Fruit fly (Drosophila melanogaster): Measurements from ENCODE around the gene Jon25Bii.

Gene Jon25Bii

dm6 chr2L:4965420-4965819, 12.5 kb upstream of the Jon25Bii start, which contains the start of gene CG34125 (continued):
- TF ChIP-seq bsh (GFP tag; optimal IDR thresholded peaks at IDR 0.05) (no peak), CG16815 (GFP tag; optimal IDR thresholded peaks at IDR 0.05) (no peak), chif (GFP tag; optimal IDR thresholded peaks at IDR 0.05) (no peak), pzg (GFP tag; optimal IDR thresholded peaks at IDR 0.05) (peak; percentile 33), pb (GFP tag; optimal IDR thresholded peaks at IDR 0.05) (no peak), CG2875 (GFP tag; optimal IDR thresholded peaks at IDR 0.05) (no peak), Lim3 (GFP tag; IDR thresholded peaks at IDR 0.05) (no peak), CG1529 (GFP tag; optimal IDR thresholded peaks at IDR 0.05) (no peak), Bgb (GFP tag; IDR thresholded peaks at IDR 0.05; ENCODE audit: partially characterized antibody) (no peak), tgo (GFP tag; IDR thresholded peaks at IDR 0.05) (no peak), Drgx (GFP tag; IDR thresholded peaks at IDR 0.05) (no peak), CHES-1-like (GFP tag; optimal IDR thresholded peaks at IDR 0.05) (no peak), az2 (GFP tag; optimal IDR thresholded peaks at IDR 0.05) (peak; percentile 6), sima (GFP tag; optimal IDR thresholded peaks at IDR 0.05) (no peak), CG14014 (GFP tag; IDR thresholded peaks at IDR 0.05) (0 out of 2 replicates have a peak, but pooled peaks have one; percentile 11), tin (GFP tag; optimal IDR thresholded peaks at IDR 0.05) (no peak), gcm2 (GFP tag; optimal IDR thresholded peaks at IDR 0.05) (no peak), CG42726 (GFP tag; IDR thresholded peaks at IDR 0.05; ENCODE audit: partially characterized antibody) (no peak), Ravus (GFP tag; IDR thresholded peaks at IDR 0.05) (no peak), B-H1 (GFP tag; IDR thresholded peaks at IDR 0.05) (no peak), CG30020 (tag; optimal IDR thresholded peaks at IDR 0.05) (no peak), lmd (GFP tag; IDR thresholded peaks at IDR 0.05) (no peak), CG11504 (tag; optimal IDR thresholded peaks at IDR 0.05) (no peak), Bdp1 (GFP tag; optimal IDR thresholded peaks at IDR 0.05) (no peak), CG10431 (GFP tag; optimal IDR thresholded peaks at IDR 0.05) (no peak), her (GFP tag; optimal IDR thresholded peaks at IDR 0.05) (no peak), sqz (GFP tag; optimal IDR thresholded peaks at IDR 0.05) (no peak), Hr3 (GFP tag; optimal IDR thresholded peaks at IDR 0.05) (no peak), Blimp-1 (GFP tag; optimal IDR thresholded peaks at IDR 0.05) (no peak), Camta (GFP tag; optimal IDR thresholded peaks at IDR 0.05) (peak; percentile 16), CG12104 (GFP tag; optimal IDR thresholded peaks at IDR 0.05) (no peak), tx (GFP tag; optimal IDR thresholded peaks at IDR 0.05) (no peak), Dll (GFP tag; IDR thresholded peaks at IDR 0.05; ENCODE audit: partially characterized antibody) (no peak), CG11085 (GFP tag; IDR thresholded peaks at IDR 0.05) (no peak), nerfin-1 (tag; optimal IDR thresholded peaks at IDR 0.05) (no peak), CG2712 (tag; optimal IDR thresholded peaks at IDR 0.05) (no peak), CTCF (GFP tag; optimal IDR thresholded peaks at IDR 0.05) (no peak), phol (tag; optimal IDR thresholded peaks at IDR 0.05) (peak; percentile 11), mld (GFP tag; IDR thresholded peaks at IDR 0.05; ENCODE audit: partially characterized antibody) (no peak), repo (GFP tag; optimal IDR thresholded peaks at IDR 0.05) (no peak), CG3407 (GFP tag; optimal IDR thresholded peaks at IDR 0.05) (no peak), CG2199 (GFP tag; IDR thresholded peaks at IDR 0.05) (no peak), CG16813 (GFP tag; IDR thresholded peaks at IDR 0.05; ENCODE audit: partially characterized antibody) (no peak), gsb-n (tag; optimal IDR thresholded peaks at IDR 0.05) (no peak), tap (tag; optimal IDR thresholded peaks at IDR 0.05) (no peak), CG7271 (tag; optimal IDR thresholded peaks at IDR 0.05) (no peak), disco-r (GFP tag; optimal IDR thresholded peaks at IDR 0.05) (no peak), Jarid2 (GFP tag; optimal IDR thresholded peaks at IDR 0.05) (no peak), dan (GFP tag; IDR thresholded peaks at IDR 0.05) (no peak), CG1792 (GFP tag; optimal IDR thresholded peaks at IDR 0.05) (no peak), so (GFP tag; IDR thresholded peaks at IDR 0.05) (no peak), Lpt (GFP tag; optimal IDR thresholded peaks at IDR 0.05) (no peak), CG13624 (GFP tag; optimal IDR thresholded peaks at IDR 0.05) (peak; percentile 5)

Data from whole organism, embryonic.